Fruit fly (Drosophila melanogaster) whole organism, prepupa: ENCODE data around the gene CG9503.

Experiments used
- Blimp-1 ChIP-seq: fragments of 200-800 bp; sonication (Bioruptor generic); optimal IDR thresholded peaks from 3 replicates; lab custom pipeline; 2017; ENCODE audit warnings: missing biosample characterization, missing genetic modification characterization, mild to moderate bottlenecking, moderate library complexity, missing genetic modification reagents
- CG10631 ChIP-seq: fragments of 200-800 bp; sonication (Bioruptor generic); optimal IDR thresholded peaks from 2 replicates; lab custom pipeline; 2016; ENCODE audit warnings: missing biosample characterization, missing genetic modification characterization
- CG11294 ChIP-seq: fragments of 200-800 bp; sonication (Bioruptor generic); IDR thresholded peaks from 2 replicates; pipeline ENCODE4 v1.3.6; 2022; ENCODE audit warnings: missing biosample characterization, missing genetic modification characterization
- CG11762 ChIP-seq: fragments of 200-800 bp; sonication (Bioruptor generic); optimal IDR thresholded peaks from 3 replicates; lab custom pipeline; 2016; ENCODE audit warnings: missing biosample characterization, missing genetic modification characterization; ENCODE audit not compliant: insufficient read depth
- CG11902 ChIP-seq: fragments of 200-800 bp; sonication (Bioruptor generic); optimal IDR thresholded peaks from 3 replicates; lab custom pipeline; 2016; ENCODE audit warnings: missing biosample characterization, missing genetic modification characterization
- CG15336 ChIP-seq: fragments of 200-800 bp; sonication (Bioruptor generic); IDR thresholded peaks from 2 replicates; pipeline ENCODE4 v1.3.6; 2022; ENCODE audit warnings: missing biosample characterization, missing genetic modification characterization
- CG1621 ChIP-seq: fragments of 200-800 bp; sonication (Bioruptor generic); optimal IDR thresholded peaks from 3 replicates; lab custom pipeline; 2018; ENCODE audit warnings: missing biosample characterization, mild to moderate bottlenecking, missing genetic modification characterization
- CG16779 ChIP-seq: fragments of 200-800 bp; sonication (Bioruptor generic); optimal IDR thresholded peaks from 3 replicates; lab custom pipeline; 2017; ENCODE audit warnings: missing biosample characterization, mild to moderate bottlenecking, missing genetic modification characterization
- CG3032 ChIP-seq: fragments of 200-800 bp; optimal IDR thresholded peaks from 2 replicates; lab custom pipeline; 2019; ENCODE audit warnings: missing biosample characterization, mild to moderate bottlenecking, missing genetic modification characterization, moderate library complexity
- CG31627 ChIP-seq: fragments of 200-800 bp; sonication (Bioruptor generic); optimal IDR thresholded peaks from 3 replicates; lab custom pipeline; 2016; ENCODE audit warnings: missing biosample characterization, missing genetic modification characterization
- CG32006 ChIP-seq: fragments of 200-800 bp; sonication (Bioruptor generic); optimal IDR thresholded peaks from 3 replicates; lab custom pipeline; 2017; ENCODE audit warnings: missing biosample characterization, mild to moderate bottlenecking, missing genetic modification characterization
- CG34406 ChIP-seq: fragments of 200-800 bp; sonication (Bioruptor generic); optimal IDR thresholded peaks from 3 replicates; lab custom pipeline; 2016; ENCODE audit warnings: missing biosample characterization, missing genetic modification characterization
- CG3919 ChIP-seq: fragments of 200-800 bp; sonication (Bioruptor generic); optimal IDR thresholded peaks from 3 replicates; lab custom pipeline; 2016; ENCODE audit warnings: missing biosample characterization, missing genetic modification characterization
- CG4318 ChIP-seq: fragments of 200-800 bp; sonication (Bioruptor generic); optimal IDR thresholded peaks from 3 replicates; lab custom pipeline; 2017; ENCODE audit warnings: missing biosample characterization, mild to moderate bottlenecking, missing genetic modification characterization
- CG6163 ChIP-seq: fragments of 200-800 bp; sonication (Bioruptor generic); IDR thresholded peaks from 3 replicates; pipeline ENCODE4 v1.3.6; 2022; ENCODE audit warnings: missing biosample characterization, missing genetic modification characterization
- CG6792 ChIP-seq: fragments of 200-800 bp; sonication (Bioruptor generic); optimal IDR thresholded peaks from 3 replicates; lab custom pipeline; 2016; ENCODE audit warnings: missing biosample characterization, missing genetic modification characterization
- CG6808 ChIP-seq: fragments of 200-800 bp; sonication (Bioruptor generic); optimal IDR thresholded peaks from 3 replicates; lab custom pipeline; 2017; ENCODE audit warnings: missing biosample characterization, missing genetic modification characterization, mild to moderate bottlenecking, moderate library complexity, missing genetic modification reagents
- CG6854 ChIP-seq: fragments of 200-800 bp; sonication (Bioruptor generic); optimal IDR thresholded peaks from 2 replicates; lab custom pipeline; 2017; ENCODE audit warnings: missing biosample characterization, mild to moderate bottlenecking, missing genetic modification characterization
- CG7368 ChIP-seq: fragments of 200-800 bp; sonication (Bioruptor generic); optimal IDR thresholded peaks from 3 replicates; lab custom pipeline; 2016; ENCODE audit warnings: missing biosample characterization, missing genetic modification characterization
- CG8119 ChIP-seq: fragments of 200-800 bp; sonication (Bioruptor generic); IDR thresholded peaks from 3 replicates; pipeline ENCODE4 v1.3.6; 2022; ENCODE audit warnings: missing biosample characterization, missing genetic modification characterization
- CG8319 ChIP-seq: fragments of 200-800 bp; sonication (Bioruptor generic); optimal IDR thresholded peaks from 3 replicates; lab custom pipeline; 2016; ENCODE audit warnings: missing biosample characterization, missing genetic modification characterization
- CG8632 ChIP-seq: fragments of 200-800 bp; sonication (Bioruptor generic); optimal IDR thresholded peaks from 3 replicates; lab custom pipeline; 2016; ENCODE audit warnings: missing biosample characterization, missing genetic modification characterization
- Eip75B ChIP-seq: fragments of 200-800 bp; sonication (Bioruptor generic); optimal IDR thresholded peaks from 3 replicates; lab custom pipeline; 2016; ENCODE audit warnings: missing biosample characterization, missing genetic modification characterization
- Eip93F ChIP-seq: fragments of 200-800 bp; sonication (Bioruptor generic); optimal IDR thresholded peaks from 2 replicates; lab custom pipeline; 2016; ENCODE audit warnings: missing biosample characterization, mild to moderate bottlenecking, missing genetic modification characterization
- Ets96B ChIP-seq: fragments of 200-800 bp; optimal IDR thresholded peaks from 2 replicates; lab custom pipeline; 2019; ENCODE audit warnings: missing biosample characterization, mild to moderate bottlenecking, missing genetic modification characterization, moderate library complexity
- Gug ChIP-seq: fragments of 200-800 bp; sonication (Bioruptor generic); IDR thresholded peaks from 2 replicates; pipeline ENCODE4 v1.3.6; 2022; ENCODE audit warnings: missing biosample characterization, missing genetic modification characterization
- Hr38 ChIP-seq: sonication (Bioruptor generic); optimal IDR thresholded peaks from 2 replicates; lab custom pipeline; 2016; ENCODE audit warnings: missing biosample characterization, missing genetic modification characterization
- Hr39 ChIP-seq: fragments of 200-800 bp; sonication (Bioruptor generic); optimal IDR thresholded peaks from 2 replicates; lab custom pipeline; 2016; ENCODE audit warnings: missing biosample characterization, missing genetic modification characterization
- Hr4 ChIP-seq: fragments of 200-800 bp; sonication (Bioruptor generic); optimal IDR thresholded peaks from 3 replicates; lab custom pipeline; 2016; ENCODE audit warnings: missing biosample characterization, missing genetic modification characterization
- Lpt ChIP-seq: fragments of 200-800 bp; sonication (Bioruptor generic); optimal IDR thresholded peaks from 3 replicates; lab custom pipeline; 2016; ENCODE audit warnings: missing biosample characterization, missing genetic modification characterization
- Met ChIP-seq: fragments of 200-800 bp; sonication (Bioruptor generic); optimal IDR thresholded peaks from 3 replicates; lab custom pipeline; 2016; ENCODE audit warnings: missing biosample characterization, missing genetic modification characterization
- OdsH ChIP-seq: fragments of 200-800 bp; sonication (Bioruptor generic); optimal IDR thresholded peaks from 3 replicates; lab custom pipeline; 2016; ENCODE audit warnings: missing biosample characterization, missing genetic modification characterization
- Smox ChIP-seq: fragments of 200-800 bp; sonication (Bioruptor generic); optimal IDR thresholded peaks from 3 replicates; lab custom pipeline; 2016; ENCODE audit warnings: missing biosample characterization, missing genetic modification characterization
- Sox14 ChIP-seq: fragments of 200-800 bp; sonication (Bioruptor generic); optimal IDR thresholded peaks from 3 replicates; lab custom pipeline; 2016; ENCODE audit warnings: missing biosample characterization, missing genetic modification characterization
- Sox15 ChIP-seq: fragments of 200-800 bp; sonication (Bioruptor generic); optimal IDR thresholded peaks from 3 replicates; lab custom pipeline; 2016; ENCODE audit warnings: missing biosample characterization, missing genetic modification characterization
- dac ChIP-seq: fragments of 200-800 bp; sonication (Bioruptor generic); optimal IDR thresholded peaks from 2 replicates; lab custom pipeline; 2017; ENCODE audit warnings: missing biosample characterization, mild to moderate bottlenecking, missing genetic modification characterization
- dsx ChIP-seq: fragments of 200-800 bp; optimal IDR thresholded peaks from 3 replicates; lab custom pipeline; 2019; ENCODE audit warnings: missing biosample characterization, mild to moderate bottlenecking, missing genetic modification characterization, moderate library complexity; ENCODE audit not compliant: poor library complexity, severe bottlenecking
- eg ChIP-seq: fragments of 200-800 bp; sonication (Bioruptor generic); IDR thresholded peaks from 3 replicates; pipeline ENCODE4 v1.3.6; 2022; ENCODE audit warnings: missing biosample characterization, missing genetic modification characterization
- esn ChIP-seq: fragments of 200-800 bp; sonication (Bioruptor generic); optimal IDR thresholded peaks from 2 replicates; lab custom pipeline; 2016; ENCODE audit warnings: missing biosample characterization, mild to moderate bottlenecking, missing genetic modification characterization, moderate library complexity
- fd59A ChIP-seq: fragments of 200-800 bp; sonication (Bioruptor generic); optimal IDR thresholded peaks from 2 replicates; lab custom pipeline; 2017; ENCODE audit warnings: missing biosample characterization, mild to moderate bottlenecking, missing genetic modification characterization, missing genetic modification reagents
- fd85E ChIP-seq: fragments of 200-800 bp; sonication (Bioruptor generic); optimal IDR thresholded peaks from 3 replicates; lab custom pipeline; 2016; ENCODE audit warnings: missing biosample characterization, missing genetic modification characterization
- fkh ChIP-seq: fragments of 200-800 bp; sonication (Bioruptor generic); optimal IDR thresholded peaks from 3 replicates; lab custom pipeline; 2017; ENCODE audit warnings: missing biosample characterization, mild to moderate bottlenecking, missing genetic modification characterization, moderate library complexity
- lz ChIP-seq: fragments of 200-800 bp; sonication (Bioruptor generic); optimal IDR thresholded peaks from 3 replicates; lab custom pipeline; 2016; ENCODE audit warnings: missing biosample characterization, missing genetic modification characterization
- net ChIP-seq: fragments of 200-800 bp; sonication (Bioruptor generic); optimal IDR thresholded peaks from 3 replicates; lab custom pipeline; 2016; ENCODE audit warnings: missing biosample characterization, missing genetic modification characterization
- pdm3 ChIP-seq: fragments of 200-800 bp; sonication (Bioruptor generic); optimal IDR thresholded peaks from 3 replicates; lab custom pipeline; 2016; ENCODE audit warnings: missing biosample characterization, missing genetic modification characterization
- salr ChIP-seq, 2 experiments: fragments of 200-800 bp; sonication (Bioruptor generic); optimal IDR thresholded peaks; 3 replicates each; lab custom pipeline; 2016 to 2018; ENCODE audit warnings: missing biosample characterization in 2 of 2, missing genetic modification characterization in 2 of 2, mild to moderate bottlenecking in 1 of 2
- spab ChIP-seq: fragments of 200-800 bp; sonication (Bioruptor generic); optimal IDR thresholded peaks from 2 replicates; lab custom pipeline; 2017; ENCODE audit warnings: missing biosample characterization, mild to moderate bottlenecking, missing genetic modification characterization, missing genetic modification reagents
- ss ChIP-seq, 2 experiments: fragments of 200-800 bp; sonication (Bioruptor generic); optimal IDR thresholded peaks; 2 replicates in 1 of 2; 3 replicates in 1 of 2; lab custom pipeline; 2017 to 2018; ENCODE audit warnings: mild to moderate bottlenecking in 2 of 2, missing biosample characterization in 2 of 2, missing genetic modification characterization in 2 of 2, moderate library complexity in 1 of 2
- topi ChIP-seq: fragments of 200-800 bp; sonication (Bioruptor generic); optimal IDR thresholded peaks from 3 replicates; lab custom pipeline; 2016; ENCODE audit warnings: missing biosample characterization, missing genetic modification characterization
- vri ChIP-seq: fragments of 200-800 bp; sonication (Bioruptor generic); optimal IDR thresholded peaks from 3 replicates; lab custom pipeline; 2016; ENCODE audit warnings: missing biosample characterization, mild to moderate bottlenecking, missing genetic modification characterization

CG9503 gene

DNA sequence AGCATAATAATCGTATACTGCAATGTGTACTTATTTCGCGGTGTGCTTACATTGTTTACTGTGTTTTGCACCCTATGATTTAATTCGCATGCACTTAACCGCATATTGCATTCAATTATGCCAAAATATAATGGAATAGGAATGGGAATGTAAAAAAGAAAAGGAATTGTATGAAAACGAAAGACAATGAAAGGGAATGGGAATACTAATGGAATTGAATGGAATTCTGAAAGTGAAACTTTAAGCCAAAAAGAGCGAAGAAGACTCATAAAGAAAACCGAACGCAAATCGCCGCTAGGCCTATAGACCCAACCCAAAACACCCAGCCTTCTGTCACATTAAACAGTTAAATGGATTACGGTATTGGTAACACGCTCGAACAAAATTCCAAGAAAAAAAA is 29.4 kb downstream of the CG9503 start:
- TF ChIP-seq CG16779 (no peak), topi (no peak), Smox (GFP tag; lab: Kevin White, UChicago) (no peak), Hr4 (GFP tag; lab: Kevin White, UChicago) (no peak), CG6808 (no peak), Hr38 (GFP tag; lab: Kevin White, UChicago) (no peak)

DNA sequence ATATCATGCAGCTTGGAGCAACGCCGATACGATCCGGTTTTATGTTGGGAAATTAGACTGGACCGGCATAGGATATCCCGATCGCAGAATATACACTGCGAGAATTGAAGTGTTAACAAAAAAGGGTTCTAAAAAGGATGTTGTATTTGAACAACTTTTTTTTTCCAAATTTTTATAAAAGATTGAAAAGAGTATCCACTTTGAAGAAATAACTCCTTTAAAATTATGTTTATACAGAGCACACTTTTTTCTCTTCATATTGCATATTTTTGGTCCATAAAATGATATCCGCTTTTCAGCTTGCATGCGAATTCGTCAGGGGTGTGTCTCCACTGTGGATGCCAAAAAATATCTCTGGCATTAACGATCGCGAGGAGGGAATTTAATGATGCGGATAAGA is 31.0 kb downstream of the CG9503 start:
- no peak for TF ChIP-seq CG7368
- TF ChIP-seq CG3032 (tag; lab: Kevin White, UChicago): no peak
- TF ChIP-seq salr (GFP tag; optimal IDR thresholded peaks at IDR 0.05; lab: Kevin White, UChicago): no peak
- no peak for TF ChIP-seq vri
- TF ChIP-seq Met (GFP tag; lab: Kevin White, UChicago): no peak
- no peak for TF ChIP-seq dsx
- no peak for TF ChIP-seq Sox14 (GFP tag; lab: Kevin White, UChicago)
- peak; percentile 26 for TF ChIP-seq CG6792 (GFP tag; lab: Kevin White, UChicago)
- TF ChIP-seq CG11762 (GFP tag; lab: Kevin White, UChicago): no peak
- TF ChIP-seq dac (GFP tag; lab: Kevin White, UChicago): no peak
- no peak for TF ChIP-seq net (GFP tag; lab: Kevin White, UChicago)
- TF ChIP-seq esn: peak; percentile 30
- peak; percentile 37 for TF ChIP-seq Smox (GFP tag; lab: Kevin White, UChicago)
- no peak for TF ChIP-seq Sox15 (GFP tag; lab: Kevin White, UChicago)
- no peak for TF ChIP-seq fd59A (GFP tag; lab: Kevin White, UChicago)
- no peak for TF ChIP-seq Hr38 (GFP tag; lab: Kevin White, UChicago)
- no peak for TF ChIP-seq Ets96B
- TF ChIP-seq CG4318 (GFP tag; lab: Kevin White, UChicago): peak; percentile 20
- TF ChIP-seq CG3919 (GFP tag; lab: Kevin White, UChicago): peak; percentile 30
- no peak for TF ChIP-seq Lpt
- TF ChIP-seq CG1621 (tag; lab: Kevin White, UChicago): no peak
- no peak for TF ChIP-seq fkh
- TF ChIP-seq lz (GFP tag; lab: Kevin White, UChicago): no peak
- TF ChIP-seq spab (GFP tag; lab: Kevin White, UChicago): no peak
- TF ChIP-seq CG8632 (GFP tag; lab: Kevin White, UChicago): peak; percentile 12
- peak; percentile 71 for TF ChIP-seq eg (GFP tag; lab: Robert Waterston, UW)
- TF ChIP-seq CG8319 (GFP tag; lab: Kevin White, UChicago): peak; percentile 21
- peak; percentile 52; the same call in 1 of the 3 replicates for TF ChIP-seq CG6163 (GFP tag; lab: Robert Waterston, UW)
- peak; percentile 3 for TF ChIP-seq Eip75B (GFP tag; lab: Kevin White, UChicago)
- TF ChIP-seq CG31627: peak; percentile 1
- peak; percentile 16 for TF ChIP-seq topi
- no peak for TF ChIP-seq CG11294 (GFP tag; lab: Robert Waterston, UW)
- peak; percentile 22 for TF ChIP-seq CG34406
- TF ChIP-seq Eip93F: no peak
- TF ChIP-seq Blimp-1 (GFP tag; lab: Kevin White, UChicago): no peak
- no peak for TF ChIP-seq CG6854 (GFP tag; lab: Kevin White, UChicago)
- TF ChIP-seq fd85E (GFP tag; lab: Kevin White, UChicago): no peak
- TF ChIP-seq CG32006 (GFP tag; lab: Kevin White, UChicago): peak; percentile 47
- TF ChIP-seq OdsH (GFP tag; lab: Kevin White, UChicago): peak; percentile 32
- TF ChIP-seq CG8119 (GFP tag; lab: Robert Waterston, UW): peak; percentile 62
- 0 out of 2 replicates have a peak, but pooled peaks have one; percentile 12 for TF ChIP-seq Gug
- TF ChIP-seq CG11902 (GFP tag; lab: Kevin White, UChicago): peak; percentile 20
- peak; percentile 56 for TF ChIP-seq pdm3 (GFP tag; lab: Kevin White, UChicago)
- TF ChIP-seq ss (GFP tag; optimal IDR thresholded peaks at IDR 0.05; lab: Kevin White, UChicago): no peak
- peak; percentile 69 for TF ChIP-seq CG15336 (GFP tag; lab: Robert Waterston, UW)
- TF ChIP-seq CG16779: no peak
- TF ChIP-seq Hr39 (GFP tag; lab: Kevin White, UChicago): peak; percentile 42
- TF ChIP-seq CG10631 (GFP tag; lab: Kevin White, UChicago): peak; percentile 12
